Fruit fly (Drosophila melanogaster) whole organism, prepupa: ENCODE data around the gene Ist1.

ENCODE experiments used
- Blimp-1 ChIP-seq: fragments of 200-800 bp; sonication (Bioruptor generic); optimal IDR thresholded peaks from 3 replicates; lab custom pipeline; 2017; ENCODE audit warnings: missing biosample characterization, missing genetic modification characterization, mild to moderate bottlenecking, moderate library complexity, missing genetic modification reagents
- CG10669 ChIP-seq: fragments of 200-800 bp; sonication (Bioruptor generic); optimal IDR thresholded peaks from 3 replicates; lab custom pipeline; 2018; ENCODE audit warnings: missing biosample characterization, mild to moderate bottlenecking, missing genetic modification characterization, moderate library complexity
- CG11294 ChIP-seq: fragments of 200-800 bp; sonication (Bioruptor generic); IDR thresholded peaks from 2 replicates; pipeline ENCODE4 v1.3.6; 2022; ENCODE audit warnings: missing biosample characterization, missing genetic modification characterization
- CG11762 ChIP-seq: fragments of 200-800 bp; sonication (Bioruptor generic); optimal IDR thresholded peaks from 3 replicates; lab custom pipeline; 2016; ENCODE audit warnings: missing biosample characterization, missing genetic modification characterization; ENCODE audit not compliant: insufficient read depth
- CG11902 ChIP-seq: fragments of 200-800 bp; sonication (Bioruptor generic); optimal IDR thresholded peaks from 3 replicates; lab custom pipeline; 2016; ENCODE audit warnings: missing biosample characterization, missing genetic modification characterization
- CG15336 ChIP-seq: fragments of 200-800 bp; sonication (Bioruptor generic); IDR thresholded peaks from 2 replicates; pipeline ENCODE4 v1.3.6; 2022; ENCODE audit warnings: missing biosample characterization, missing genetic modification characterization
- CG16779 ChIP-seq: fragments of 200-800 bp; sonication (Bioruptor generic); optimal IDR thresholded peaks from 3 replicates; lab custom pipeline; 2017; ENCODE audit warnings: missing biosample characterization, mild to moderate bottlenecking, missing genetic modification characterization
- CG3032 ChIP-seq: fragments of 200-800 bp; optimal IDR thresholded peaks from 2 replicates; lab custom pipeline; 2019; ENCODE audit warnings: missing biosample characterization, mild to moderate bottlenecking, missing genetic modification characterization, moderate library complexity
- CG31627 ChIP-seq: fragments of 200-800 bp; sonication (Bioruptor generic); optimal IDR thresholded peaks from 3 replicates; lab custom pipeline; 2016; ENCODE audit warnings: missing biosample characterization, missing genetic modification characterization
- CG32006 ChIP-seq: fragments of 200-800 bp; sonication (Bioruptor generic); optimal IDR thresholded peaks from 3 replicates; lab custom pipeline; 2017; ENCODE audit warnings: missing biosample characterization, mild to moderate bottlenecking, missing genetic modification characterization
- CG34406 ChIP-seq: fragments of 200-800 bp; sonication (Bioruptor generic); optimal IDR thresholded peaks from 3 replicates; lab custom pipeline; 2016; ENCODE audit warnings: missing biosample characterization, missing genetic modification characterization
- CG4318 ChIP-seq: fragments of 200-800 bp; sonication (Bioruptor generic); optimal IDR thresholded peaks from 3 replicates; lab custom pipeline; 2017; ENCODE audit warnings: missing biosample characterization, mild to moderate bottlenecking, missing genetic modification characterization
- CG6163 ChIP-seq: fragments of 200-800 bp; sonication (Bioruptor generic); IDR thresholded peaks from 3 replicates; pipeline ENCODE4 v1.3.6; 2022; ENCODE audit warnings: missing biosample characterization, missing genetic modification characterization
- CG6276 ChIP-seq: fragments of 200-800 bp; sonication (Bioruptor generic); optimal IDR thresholded peaks from 2 replicates; lab custom pipeline; 2017; ENCODE audit warnings: missing biosample characterization, mild to moderate bottlenecking, missing genetic modification characterization
- CG6808 ChIP-seq: fragments of 200-800 bp; sonication (Bioruptor generic); optimal IDR thresholded peaks from 3 replicates; lab custom pipeline; 2017; ENCODE audit warnings: missing biosample characterization, missing genetic modification characterization, mild to moderate bottlenecking, moderate library complexity, missing genetic modification reagents
- CG6854 ChIP-seq: fragments of 200-800 bp; sonication (Bioruptor generic); optimal IDR thresholded peaks from 2 replicates; lab custom pipeline; 2017; ENCODE audit warnings: missing biosample characterization, mild to moderate bottlenecking, missing genetic modification characterization
- CG8119 ChIP-seq: fragments of 200-800 bp; sonication (Bioruptor generic); IDR thresholded peaks from 3 replicates; pipeline ENCODE4 v1.3.6; 2022; ENCODE audit warnings: missing biosample characterization, missing genetic modification characterization
- CG8319 ChIP-seq: fragments of 200-800 bp; sonication (Bioruptor generic); optimal IDR thresholded peaks from 3 replicates; lab custom pipeline; 2016; ENCODE audit warnings: missing biosample characterization, missing genetic modification characterization
- CG8632 ChIP-seq: fragments of 200-800 bp; sonication (Bioruptor generic); optimal IDR thresholded peaks from 3 replicates; lab custom pipeline; 2016; ENCODE audit warnings: missing biosample characterization, missing genetic modification characterization
- CG9139 ChIP-seq: fragments of 200-800 bp; sonication (Bioruptor generic); optimal IDR thresholded peaks from 3 replicates; lab custom pipeline; 2017; ENCODE audit warnings: missing biosample characterization, mild to moderate bottlenecking, missing genetic modification characterization
- Eip75B ChIP-seq: fragments of 200-800 bp; sonication (Bioruptor generic); optimal IDR thresholded peaks from 3 replicates; lab custom pipeline; 2016; ENCODE audit warnings: missing biosample characterization, missing genetic modification characterization
- Eip78C ChIP-seq: fragments of 200-800 bp; sonication (Bioruptor generic); peaks from one replicate; lab custom pipeline; 2016; ENCODE audit warnings: missing biosample characterization, missing genetic modification characterization
- Eip93F ChIP-seq: fragments of 200-800 bp; sonication (Bioruptor generic); optimal IDR thresholded peaks from 2 replicates; lab custom pipeline; 2016; ENCODE audit warnings: missing biosample characterization, mild to moderate bottlenecking, missing genetic modification characterization
- Ets21C ChIP-seq: fragments of 200-800 bp; sonication (Bioruptor generic); optimal IDR thresholded peaks from 3 replicates; lab custom pipeline; 2016; ENCODE audit warnings: missing biosample characterization, missing genetic modification characterization
- Gug ChIP-seq: fragments of 200-800 bp; sonication (Bioruptor generic); IDR thresholded peaks from 2 replicates; pipeline ENCODE4 v1.3.6; 2022; ENCODE audit warnings: missing biosample characterization, missing genetic modification characterization
- Hr38 ChIP-seq: sonication (Bioruptor generic); optimal IDR thresholded peaks from 2 replicates; lab custom pipeline; 2016; ENCODE audit warnings: missing biosample characterization, missing genetic modification characterization
- Hr4 ChIP-seq: fragments of 200-800 bp; sonication (Bioruptor generic); optimal IDR thresholded peaks from 3 replicates; lab custom pipeline; 2016; ENCODE audit warnings: missing biosample characterization, missing genetic modification characterization
- Lpt ChIP-seq: fragments of 200-800 bp; sonication (Bioruptor generic); optimal IDR thresholded peaks from 3 replicates; lab custom pipeline; 2016; ENCODE audit warnings: missing biosample characterization, missing genetic modification characterization
- Met ChIP-seq: fragments of 200-800 bp; sonication (Bioruptor generic); optimal IDR thresholded peaks from 3 replicates; lab custom pipeline; 2016; ENCODE audit warnings: missing biosample characterization, missing genetic modification characterization
- OdsH ChIP-seq: fragments of 200-800 bp; sonication (Bioruptor generic); optimal IDR thresholded peaks from 3 replicates; lab custom pipeline; 2016; ENCODE audit warnings: missing biosample characterization, missing genetic modification characterization
- Smox ChIP-seq: fragments of 200-800 bp; sonication (Bioruptor generic); optimal IDR thresholded peaks from 3 replicates; lab custom pipeline; 2016; ENCODE audit warnings: missing biosample characterization, missing genetic modification characterization
- Sox102F ChIP-seq: fragments of 200-800 bp; sonication (Bioruptor generic); optimal IDR thresholded peaks from 2 replicates; lab custom pipeline; 2016; ENCODE audit warnings: missing biosample characterization, mild to moderate bottlenecking, missing genetic modification characterization
- Sox14 ChIP-seq: fragments of 200-800 bp; sonication (Bioruptor generic); optimal IDR thresholded peaks from 3 replicates; lab custom pipeline; 2016; ENCODE audit warnings: missing biosample characterization, missing genetic modification characterization
- Sox15 ChIP-seq: fragments of 200-800 bp; sonication (Bioruptor generic); optimal IDR thresholded peaks from 3 replicates; lab custom pipeline; 2016; ENCODE audit warnings: missing biosample characterization, missing genetic modification characterization
- achi ChIP-seq: fragments of 200-800 bp; sonication (Bioruptor generic); optimal IDR thresholded peaks from 3 replicates; lab custom pipeline; 2016; ENCODE audit warnings: missing biosample characterization, missing genetic modification characterization
- cyc ChIP-seq: fragments of 200-800 bp; sonication (Bioruptor generic); optimal IDR thresholded peaks from 3 replicates; lab custom pipeline; 2016; ENCODE audit warnings: missing biosample characterization, missing genetic modification characterization
- fkh ChIP-seq: fragments of 200-800 bp; sonication (Bioruptor generic); optimal IDR thresholded peaks from 3 replicates; lab custom pipeline; 2017; ENCODE audit warnings: missing biosample characterization, mild to moderate bottlenecking, missing genetic modification characterization, moderate library complexity
- lz ChIP-seq: fragments of 200-800 bp; sonication (Bioruptor generic); optimal IDR thresholded peaks from 3 replicates; lab custom pipeline; 2016; ENCODE audit warnings: missing biosample characterization, missing genetic modification characterization
- net ChIP-seq: fragments of 200-800 bp; sonication (Bioruptor generic); optimal IDR thresholded peaks from 3 replicates; lab custom pipeline; 2016; ENCODE audit warnings: missing biosample characterization, missing genetic modification characterization
- pdm3 ChIP-seq: fragments of 200-800 bp; sonication (Bioruptor generic); optimal IDR thresholded peaks from 3 replicates; lab custom pipeline; 2016; ENCODE audit warnings: missing biosample characterization, missing genetic modification characterization
- spab ChIP-seq: fragments of 200-800 bp; sonication (Bioruptor generic); optimal IDR thresholded peaks from 2 replicates; lab custom pipeline; 2017; ENCODE audit warnings: missing biosample characterization, mild to moderate bottlenecking, missing genetic modification characterization, missing genetic modification reagents
- ss ChIP-seq, 2 experiments: fragments of 200-800 bp; sonication (Bioruptor generic); optimal IDR thresholded peaks; 2 replicates in 1 of 2; 3 replicates in 1 of 2; lab custom pipeline; 2017 to 2018; ENCODE audit warnings: mild to moderate bottlenecking in 2 of 2, missing biosample characterization in 2 of 2, missing genetic modification characterization in 2 of 2, moderate library complexity in 1 of 2
- svp ChIP-seq: fragments of 200-800 bp; sonication (Bioruptor generic); peaks from one replicate; lab custom pipeline; 2016; ENCODE audit warnings: missing biosample characterization, missing genetic modification characterization
- vri ChIP-seq: fragments of 200-800 bp; sonication (Bioruptor generic); optimal IDR thresholded peaks from 3 replicates; lab custom pipeline; 2016; ENCODE audit warnings: missing biosample characterization, mild to moderate bottlenecking, missing genetic modification characterization

The Ist1 gene

dm6 chr3L:6756197-6756736, at the start of gene Ist1:
TSS of gene Ist1 (minus strand) at chr3L:6756497.
- TF ChIP-seq achi (GFP tag; lab: Kevin White, UChicago), result no peak
- TF ChIP-seq Eip78C (GFP tag; lab: Kevin White, UChicago), result peak; percentile 7
- TF ChIP-seq, all 60 proteins: peak for 1

dm6 chr3L:6804093-6804492, 47.8 kb upstream of the Ist1 start:
- TF ChIP-seq CG6808 (GFP tag; lab: Kevin White, UChicago) (no peak), CG3032 (tag; lab: Kevin White, UChicago) (no peak), cyc (GFP tag; lab: Kevin White, UChicago) (no peak), Sox15 (GFP tag; lab: Kevin White, UChicago) (no peak), lz (GFP tag; lab: Kevin White, UChicago) (no peak), Eip93F (GFP tag; lab: Kevin White, UChicago) (no peak), achi (GFP tag; lab: Kevin White, UChicago) (no peak), CG16779 (tag; lab: Kevin White, UChicago) (no peak), CG15336 (no peak), OdsH (no peak), Blimp-1 (GFP tag; lab: Kevin White, UChicago) (no peak), vri (GFP tag; lab: Kevin White, UChicago) (no peak), CG11762 (GFP tag; lab: Kevin White, UChicago) (no peak)
- TF ChIP-seq, all 60 proteins: peak for 0

- TF ChIP-seq CG11294 (GFP tag; lab: Robert Waterston, UW) (no peak), CG6854 (GFP tag; lab: Kevin White, UChicago) (peak; percentile 30), ss (GFP tag; optimal IDR thresholded peaks at IDR 0.05; lab: Kevin White, UChicago) (peak in 1 of 2 experiments; percentile 87), Gug (GFP tag; lab: Robert Waterston, UW) (no peak), Eip78C (GFP tag; lab: Kevin White, UChicago) (peak; percentile 64), CG6276 (GFP tag; lab: Kevin White, UChicago) (peak; percentile 18), CG4318 (GFP tag; lab: Kevin White, UChicago) (no peak)
- TF ChIP-seq, all 60 proteins: peak for 4
Observed at dm6 chr3L:6802519-6802918, 46.2 kb upstream of the Ist1 start.

dm6 chr3L:6799550-6799949, 43.3 kb upstream of the Ist1 start:
- TF ChIP-seq CG8632 (GFP tag; lab: Kevin White, UChicago) (peak; percentile 2), OdsH (peak; percentile 31), Smox (GFP tag; lab: Kevin White, UChicago) (no peak), CG6163 (peak; percentile 83), Met (GFP tag; lab: Kevin White, UChicago) (peak; percentile 33), Sox15 (GFP tag; lab: Kevin White, UChicago) (no peak), svp (peak; percentile 67), lz (GFP tag; lab: Kevin White, UChicago) (peak; percentile 27), net (GFP tag; lab: Kevin White, UChicago) (no peak), Ets21C (GFP tag; lab: Kevin White, UChicago) (no peak), Hr38 (GFP tag; lab: Kevin White, UChicago) (no peak), Eip75B (GFP tag; lab: Kevin White, UChicago) (peak; percentile 7), Sox14 (GFP tag; lab: Kevin White, UChicago) (no peak), pdm3 (GFP tag; lab: Kevin White, UChicago) (peak; percentile 7), CG32006 (GFP tag; lab: Kevin White, UChicago) (peak; percentile 56), CG11902 (GFP tag; lab: Kevin White, UChicago) (no peak), spab (GFP tag; lab: Kevin White, UChicago) (peak; percentile 19), Sox102F (no peak), CG8119 (peak; percentile 54; the same call in 2 of the 3 replicates), CG31627 (peak; percentile 24), CG10669 (GFP tag; lab: Kevin White, UChicago) (peak; percentile 43), Blimp-1 (GFP tag; lab: Kevin White, UChicago) (no peak), CG6808 (GFP tag; lab: Kevin White, UChicago) (no peak), fkh (no peak), CG9139 (no peak), Lpt (GFP tag; lab: Kevin White, UChicago) (peak; percentile 10), CG34406 (GFP tag; lab: Kevin White, UChicago) (no peak), CG6854 (GFP tag; lab: Kevin White, UChicago) (no peak), CG15336 (peak; percentile 62), Hr4 (no peak), CG6276 (GFP tag; lab: Kevin White, UChicago) (peak; percentile 11), CG8319 (GFP tag; lab: Kevin White, UChicago) (no peak), Eip78C (GFP tag; lab: Kevin White, UChicago) (peak; percentile 64)
